Fruit fly (Drosophila melanogaster) whole organism, adult: ENCODE data around the gene CG6236.

ENCODE experiments used
- CG7101 ChIP-seq: fragments of 200-800 bp; sonication (Bioruptor generic); optimal IDR thresholded peaks from 2 replicates; lab custom pipeline; 2018; ENCODE audit warnings: missing biosample characterization, mild to moderate bottlenecking, missing genetic modification characterization, moderate library complexity
- Clk ChIP-seq: fragments of 200-800 bp; sonication (Bioruptor generic); optimal IDR thresholded peaks from 2 replicates; lab custom pipeline; 2017; ENCODE audit warnings: missing biosample characterization, missing genetic modification characterization
- Crg-1 ChIP-seq: fragments of 200-800 bp; sonication (Bioruptor generic); optimal IDR thresholded peaks from 2 replicates; lab custom pipeline; 2016; ENCODE audit warnings: missing biosample characterization, missing genetic modification characterization
- Hr96 ChIP-seq: fragments of 200-800 bp; sonication (Bioruptor generic); optimal IDR thresholded peaks from 2 replicates; lab custom pipeline; 2016; ENCODE audit warnings: missing biosample characterization, missing genetic modification characterization
- cic ChIP-seq: fragments of 200-800 bp; sonication (Bioruptor generic); optimal IDR thresholded peaks from 2 replicates; lab custom pipeline; 2017; ENCODE audit warnings: missing biosample characterization, mild to moderate bottlenecking, missing genetic modification characterization, moderate library complexity
- cnc ChIP-seq, 2 experiments: fragments of >200 bp; optimal IDR thresholded peaks; 2 replicates each; lab custom pipeline; 2017
- kay ChIP-seq: fragments of 200-800 bp; sonication (Bioruptor generic); peaks from one replicate; lab custom pipeline; 2016; ENCODE audit warnings: missing biosample characterization, missing genetic modification characterization, borderline replicate concordance
- ovo ChIP-seq: fragments of 200-800 bp; sonication (Bioruptor generic); optimal IDR thresholded peaks from 2 replicates; lab custom pipeline; 2016; ENCODE audit warnings: missing biosample characterization, missing genetic modification characterization
- toe ChIP-seq: fragments of 200-800 bp; sonication (Bioruptor generic); optimal IDR thresholded peaks from 2 replicates; lab custom pipeline; 2016; ENCODE audit warnings: missing biosample characterization, missing genetic modification characterization

- TF ChIP-seq ovo, result no peak
- no peak for TF ChIP-seq CG7101 (tag; lab: Kevin White, UChicago)
- TF ChIP-seq Crg-1 (GFP tag; lab: Kevin White, UChicago), result no peak
- no peak for TF ChIP-seq cic (GFP tag; lab: Kevin White, UChicago)
- no peak for TF ChIP-seq kay (GFP tag; lab: Kevin White, UChicago)
- TF ChIP-seq Clk (GFP tag; lab: Kevin White, UChicago), result no peak
- no peak for TF ChIP-seq Hr96 (GFP tag; lab: Kevin White, UChicago)
- no peak for TF ChIP-seq cnc (optimal IDR thresholded peaks at IDR 0.05; lab: Kevin White, UChicago)
- no peak for TF ChIP-seq toe (GFP tag; lab: Kevin White, UChicago)
These were observed 11.7 kb downstream of the CG6236 start, which contains the start of gene CG14866 for dm6 chr3R:15316326-15316725.
